Worm (Caenorhabditis elegans) whole organism, mixed stage, embryonic: ENCODE measurements around the gene cyp-33A1.

ENCODE experiments used
- elt-3 ChIP-seq: fragments of 150-350 bp; optimal IDR thresholded peaks from 2 replicates; lab custom pipeline; 2014; ENCODE audit warnings: missing biosample characterization, missing genetic modification characterization
- nhr-12 ChIP-seq: fragments of 150-350 bp; optimal IDR thresholded peaks from 2 replicates; lab custom pipeline; 2014; ENCODE audit warnings: missing biosample characterization, missing genetic modification characterization
- nhr-237 ChIP-seq: fragments of 150-350 bp; optimal IDR thresholded peaks from 2 replicates; lab custom pipeline; 2014; ENCODE audit warnings: missing biosample characterization, missing genetic modification characterization
- nhr-28 ChIP-seq: fragments of 150-350 bp; optimal IDR thresholded peaks from 2 replicates; lab custom pipeline; 2014; ENCODE audit warnings: missing biosample characterization, missing genetic modification characterization
- pha-4 ChIP-seq: fragments of 150-350 bp; optimal IDR thresholded peaks from 2 replicates; lab custom pipeline; 2018; ENCODE audit warnings: missing biosample characterization, missing genetic modification reagents, missing genetic modification characterization
- snpc-4 ChIP-seq: fragments of 150-350 bp; optimal IDR thresholded peaks from 2 replicates; lab custom pipeline; 2014; ENCODE audit warnings: missing biosample characterization, missing genetic modification characterization
- unc-62 ChIP-seq: fragments of 150-350 bp; optimal IDR thresholded peaks from 2 replicates; lab custom pipeline; 2014; ENCODE audit warnings: missing biosample characterization, missing genetic modification reagents, missing genetic modification characterization

DNA sequence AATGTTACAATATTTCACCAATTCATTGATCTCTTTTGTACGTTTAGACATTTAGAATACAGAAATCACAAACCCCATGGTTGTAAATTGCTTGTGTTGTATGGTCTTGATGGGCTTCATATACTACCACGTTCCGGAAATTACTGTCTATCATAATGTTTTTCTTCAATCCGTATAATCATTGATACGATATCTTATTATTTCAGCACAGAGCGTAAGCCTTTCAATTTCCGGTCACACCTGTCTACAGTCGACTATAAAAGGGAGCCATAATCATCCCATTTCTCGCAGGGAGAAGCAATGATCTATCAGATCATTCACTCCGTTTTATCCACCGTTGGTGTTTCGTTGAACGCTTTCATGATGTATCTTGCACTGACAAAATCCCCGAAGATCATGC lies 51.8 kb downstream of the cyp-33A1 start, which contains the start of gene srd-30:
- no peak for TF ChIP-seq unc-62 (GFP tag; lab: Kevin White, UChicago)
- no peak for TF ChIP-seq nhr-28
- no peak for TF ChIP-seq snpc-4 (tag; lab: Kevin White, UChicago)
- TF ChIP-seq nhr-12 (tag; lab: Kevin White, UChicago) = no peak
- no peak for TF ChIP-seq nhr-237 (tag; lab: Kevin White, UChicago)
- TF ChIP-seq pha-4 = no peak
- TF ChIP-seq elt-3 (tag; lab: Kevin White, UChicago) = no peak
